Worm (Caenorhabditis elegans): ENCODE measurements around the gene epac-1.

DNA sequence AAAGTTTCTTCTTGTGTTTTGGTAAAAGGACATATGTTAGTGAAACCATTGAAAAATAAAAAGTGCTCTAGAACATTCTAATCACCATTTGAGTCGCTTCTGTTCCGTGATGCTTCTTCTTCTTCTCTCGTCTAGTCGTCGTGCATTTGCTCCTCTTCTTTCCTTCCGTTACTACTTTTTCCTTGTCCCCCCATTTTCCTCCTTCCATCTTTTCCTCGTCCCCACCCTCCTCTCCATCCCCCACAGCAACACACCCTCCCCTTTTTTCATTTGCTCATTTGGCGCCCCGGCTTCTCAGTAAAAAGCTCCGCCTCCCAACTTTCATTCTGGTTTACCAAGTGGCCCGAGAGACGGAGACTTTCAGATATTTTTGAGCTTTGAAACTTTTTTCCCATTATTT is 37.3 kb upstream of the epac-1 start:
- no peak for TF ChIP-seq mef-2 (tag; optimal IDR thresholded peaks at IDR 0.05)
- no peak for TF ChIP-seq lin-39 (tag; optimal IDR thresholded peaks at IDR 0.05)
- no peak for TF ChIP-seq unc-62 (GFP tag; optimal IDR thresholded peaks at IDR 0.05)
- no peak for TF ChIP-seq alr-1 (tag; optimal IDR thresholded peaks at IDR 0.05; ENCODE audit: borderline replicate concordance)
- no peak for TF ChIP-seq nhr-76 (tag; optimal IDR thresholded peaks at IDR 0.05)
- no peak for TF ChIP-seq Y116A8C.19 (tag; optimal IDR thresholded peaks at IDR 0.05; ENCODE audit: borderline replicate concordance)
- TF ChIP-seq F16B12.6 (tag; optimal IDR thresholded peaks at IDR 0.05) = no peak
- peak in 2 of 3 experiments; percentile 10 to 49 for TF ChIP-seq ceh-82 (tag; optimal IDR thresholded peaks at IDR 0.05)
- TF ChIP-seq blmp-1 (tag; optimal IDR thresholded peaks at IDR 0.05) = no peak
- peak; percentile 35 for TF ChIP-seq fkh-10 (GFP tag; optimal IDR thresholded peaks at IDR 0.05)

Data from whole organism, L1 larva.